Worm (Caenorhabditis elegans) whole organism, L4 larva: Measurements from ENCODE around the gene aps-2.
A peak's percentile ranks its signal among the peaks of the same experiment; 100 is the strongest.

Experiments
- ZK337.2 ChIP-seq: fragments of 200-800 bp; sonication (Bioruptor generic); IDR thresholded peaks from 2 replicates; pipeline ENCODE4 v1.3.6; 2022; ENCODE audit warnings: missing genetic modification reagents, missing genetic modification characterization, missing compliant biosample characterization
- ceh-28 ChIP-seq: fragments of 150-350 bp; optimal IDR thresholded peaks from 2 replicates; lab custom pipeline; 2014; ENCODE audit warnings: missing biosample characterization, missing genetic modification reagents, missing genetic modification characterization
- daf-8 ChIP-seq: fragments of 200-800 bp; sonication (Bioruptor generic); IDR thresholded peaks from 2 replicates; pipeline ENCODE4 v1.3.6; 2022; ENCODE audit warnings: missing genetic modification characterization, missing compliant biosample characterization
- fkh-10 ChIP-seq: fragments of 150-350 bp; optimal IDR thresholded peaks from 2 replicates; lab custom pipeline; 2014; ENCODE audit warnings: missing biosample characterization, missing genetic modification reagents, missing genetic modification characterization
- lin-13 ChIP-seq: fragments of 150-350 bp; optimal IDR thresholded peaks from 2 replicates; lab custom pipeline; 2014; ENCODE audit warnings: missing biosample characterization, missing genetic modification reagents, missing genetic modification characterization
- mdl-1 ChIP-seq, 2 experiments: fragments of 150-350 bp in 1 of 2; sonication (generic microtip) in 1 of 2; optimal IDR thresholded peaks; 2 replicates each; lab custom pipeline; 2014 to 2017; ENCODE audit warnings: missing biosample characterization in 2 of 2, missing genetic modification characterization in 2 of 2
- nhr-11 ChIP-seq: fragments of 150-350 bp; optimal IDR thresholded peaks from 2 replicates; lab custom pipeline; 2014; ENCODE audit warnings: missing biosample characterization, missing genetic modification characterization
- nhr-25 ChIP-seq: sonication (generic microtip); optimal IDR thresholded peaks from 2 replicates; lab custom pipeline; 2017; ENCODE audit warnings: missing genetic modification characterization, mild to moderate bottlenecking, missing compliant biosample characterization, antibody characterized with exemption, moderate library complexity, borderline replicate concordance; ENCODE audit not compliant: insufficient read depth
- pqm-1 ChIP-seq: sonication (generic microtip); optimal IDR thresholded peaks from 2 replicates; lab custom pipeline; 2017; ENCODE audit warnings: missing biosample characterization, missing genetic modification characterization
- unc-62 ChIP-seq, 3 experiments: fragments of 150-350 bp in 1 of 3; sonication (generic microtip); optimal IDR thresholded peaks in 2 of 3; peaks in 1 of 3; 1 replicate in 1 of 3; 2 replicates in 2 of 3; lab custom pipeline; 2014 to 2017; ENCODE audit warnings: missing biosample characterization in 3 of 3, missing genetic modification characterization in 3 of 3, missing genetic modification reagents in 3 of 3, missing genotype in 1 of 3
- zag-1 ChIP-seq: fragments of 150-350 bp; optimal IDR thresholded peaks from 2 replicates; lab custom pipeline; 2014; ENCODE audit warnings: missing biosample characterization, missing genetic modification characterization

DNA sequence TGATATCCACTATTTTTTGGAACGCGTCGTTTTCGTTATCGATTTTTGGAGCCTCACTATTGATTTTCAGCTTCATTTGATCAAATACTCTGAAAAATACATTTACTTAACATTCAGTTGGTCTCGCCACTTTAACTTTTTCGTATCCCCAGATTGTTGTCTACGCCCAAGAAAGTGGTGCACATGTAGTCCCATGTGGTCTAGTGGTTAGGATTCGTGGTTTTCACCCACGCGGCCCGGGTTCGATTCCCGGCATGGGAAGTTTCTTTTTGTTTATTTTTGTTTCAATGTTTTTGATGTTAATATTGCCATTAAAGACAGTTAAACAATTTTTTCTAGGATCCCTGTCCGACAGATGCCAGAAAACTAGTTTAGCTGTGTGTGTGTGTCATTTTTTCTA is 14.0 kb upstream of the aps-2 start:
- TF ChIP-seq ceh-28 (tag; lab: Kevin White, UChicago) (no peak), zag-1 (no peak), lin-13 (GFP tag; lab: Kevin White, UChicago) (no peak), pqm-1 (tag; lab: Kevin White, UChicago) (no peak), mdl-1 (tag; optimal IDR thresholded peaks at IDR 0.05; lab: Kevin White, UChicago) (peak in 1 of 2 experiments; percentile 63), unc-62 (GFP tag; optimal IDR thresholded peaks at IDR 0.05 in 1 of 2; lab: Kevin White, UChicago) (peak in 1 of 2 experiments; percentile 28), unc-62 (tag; optimal IDR thresholded peaks at IDR 0.05; lab: Kevin White, UChicago) (no peak), fkh-10 (GFP tag; lab: Kevin White, UChicago) (no peak), nhr-25 (tag; lab: Kevin White, UChicago) (peak; percentile 28), nhr-11 (tag; lab: Kevin White, UChicago) (no peak), daf-8 (no peak), ZK337.2 (GFP tag; lab: Robert Waterston, UW) (peak; percentile 60; the same call in 1 of the 2 replicates)
